Fruit fly (Drosophila melanogaster) whole organism, embryonic: ENCODE measurements around the gene TFAM.

Experiments
- BEAF-32 ChIP-seq: fragments of 200-800 bp; sonication (Bioruptor generic); optimal IDR thresholded peaks from 3 replicates; lab custom pipeline; 2017; ENCODE audit warnings: missing biosample characterization, missing genetic modification characterization, mild to moderate bottlenecking, moderate library complexity, missing genetic modification reagents
- CG10147 ChIP-seq: fragments of 200-800 bp; sonication (Bioruptor generic); optimal IDR thresholded peaks from 2 replicates; lab custom pipeline; 2019; ENCODE audit warnings: missing biosample characterization, mild to moderate bottlenecking, missing genetic modification characterization, moderate library complexity
- CG13287 ChIP-seq: fragments of 200-800 bp; sonication (Bioruptor generic); IDR thresholded peaks from 2 replicates; pipeline ENCODE4 v1.3.6; 2022; ENCODE audit warnings: missing biosample characterization, missing genetic modification characterization; ENCODE audit not compliant: partially characterized antibody
- CG1603 ChIP-seq: fragments of 200-800 bp; sonication (Bioruptor generic); optimal IDR thresholded peaks from 2 replicates; lab custom pipeline; 2019; ENCODE audit warnings: missing biosample characterization, mild to moderate bottlenecking, missing genetic modification characterization, moderate library complexity
- CG16779 ChIP-seq: fragments of 200-800 bp; sonication (Bioruptor generic); IDR thresholded peaks from 2 replicates; pipeline ENCODE4 v1.3.6; 2022; ENCODE audit warnings: missing biosample characterization, missing genetic modification characterization
- CG16863 ChIP-seq: fragments of 200-800 bp; sonication (Bioruptor generic); optimal IDR thresholded peaks from 3 replicates; lab custom pipeline; 2016; ENCODE audit warnings: missing biosample characterization, missing genetic modification characterization
- CG17328 ChIP-seq: fragments of 200-800 bp; sonication (Bioruptor generic); IDR thresholded peaks from 2 replicates; pipeline ENCODE4 v1.3.6; 2022; ENCODE audit warnings: missing biosample characterization, missing genetic modification characterization
- CG17361 ChIP-seq: fragments of 200-800 bp; sonication (Bioruptor generic); IDR thresholded peaks from 3 replicates; pipeline ENCODE4 v1.3.6; 2022; ENCODE audit warnings: missing biosample characterization, missing genetic modification characterization
- CG2202 ChIP-seq: fragments of 200-800 bp; sonication (Bioruptor generic); optimal IDR thresholded peaks from 2 replicates; lab custom pipeline; 2018; ENCODE audit warnings: missing biosample characterization, mild to moderate bottlenecking, missing genetic modification characterization
- CG32532 ChIP-seq: fragments of 200-800 bp; sonication (Bioruptor generic); IDR thresholded peaks from 2 replicates; pipeline ENCODE4 v1.3.6; 2022; ENCODE audit warnings: missing biosample characterization, missing genetic modification characterization
- CG4404 ChIP-seq: fragments of 200-800 bp; sonication (Bioruptor generic); IDR thresholded peaks from 2 replicates; pipeline ENCODE4 v1.3.6; 2022; ENCODE audit warnings: missing biosample characterization, missing genetic modification characterization
- CG5180 ChIP-seq: fragments of 200-800 bp; sonication (Bioruptor generic); optimal IDR thresholded peaks from 3 replicates; lab custom pipeline; 2017; ENCODE audit warnings: missing biosample characterization, missing genetic modification characterization, mild to moderate bottlenecking, moderate library complexity, missing genetic modification reagents
- CG6254 ChIP-seq: fragments of 200-800 bp; sonication (Bioruptor generic); optimal IDR thresholded peaks from 3 replicates; lab custom pipeline; 2017; ENCODE audit warnings: mild to moderate bottlenecking, missing biosample characterization, missing genetic modification reagents, missing genetic modification characterization
- CG6683 ChIP-seq: fragments of 200-800 bp; sonication (Bioruptor generic); optimal IDR thresholded peaks from 2 replicates; lab custom pipeline; 2017; ENCODE audit warnings: missing biosample characterization, mild to moderate bottlenecking, missing genetic modification characterization, missing genetic modification reagents
- CG6765 ChIP-seq: fragments of 200-800 bp; sonication (Bioruptor generic); optimal IDR thresholded peaks from 3 replicates; lab custom pipeline; 2017; ENCODE audit warnings: missing biosample characterization, mild to moderate bottlenecking, missing genetic modification characterization
- CG7271 ChIP-seq: fragments of 200-800 bp; sonication (Bioruptor generic); optimal IDR thresholded peaks from 2 replicates; lab custom pipeline; 2018; ENCODE audit warnings: missing biosample characterization, mild to moderate bottlenecking, missing genetic modification characterization, moderate library complexity
- CG7372 ChIP-seq: fragments of 200-800 bp; sonication (Bioruptor generic); IDR thresholded peaks from 2 replicates; pipeline ENCODE4 v1.3.6; 2022; ENCODE audit warnings: missing biosample characterization, missing genetic modification characterization
- CG7963 ChIP-seq: fragments of 200-800 bp; sonication (Bioruptor generic); IDR thresholded peaks from 3 replicates; pipeline ENCODE4 v1.3.6; 2022; ENCODE audit warnings: missing biosample characterization, missing genetic modification characterization; ENCODE audit not compliant: partially characterized antibody
- CG9437 ChIP-seq: fragments of 200-800 bp; sonication (Bioruptor generic); optimal IDR thresholded peaks from 2 replicates; lab custom pipeline; 2018; ENCODE audit warnings: missing biosample characterization, mild to moderate bottlenecking, missing genetic modification characterization
- Doc2 ChIP-seq: fragments of 200-800 bp; sonication (Bioruptor generic); IDR thresholded peaks from 2 replicates; pipeline ENCODE4 v1.3.6; 2022; ENCODE audit warnings: missing biosample characterization, missing genetic modification characterization
- Doc3 ChIP-seq: fragments of 200-800 bp; sonication (Bioruptor generic); IDR thresholded peaks from 3 replicates; pipeline ENCODE4 v1.3.6; 2022; ENCODE audit warnings: missing biosample characterization, missing genetic modification characterization; ENCODE audit not compliant: partially characterized antibody
- Dref ChIP-seq: fragments of 200-800 bp; sonication (Bioruptor generic); IDR thresholded peaks from 2 replicates; pipeline ENCODE4 v1.3.6; 2022; ENCODE audit warnings: missing biosample characterization, missing genetic modification characterization
- Ets97D ChIP-seq: fragments of 200-800 bp; sonication (Bioruptor generic); optimal IDR thresholded peaks from 3 replicates; lab custom pipeline; 2016; ENCODE audit warnings: missing biosample characterization, missing genetic modification characterization
- Fer1 ChIP-seq: fragments of 200-800 bp; sonication (Bioruptor generic); optimal IDR thresholded peaks from 2 replicates; lab custom pipeline; 2017; ENCODE audit warnings: missing biosample characterization, mild to moderate bottlenecking, missing genetic modification characterization
- Gug ChIP-seq: fragments of 200-800 bp; sonication (Bioruptor generic); IDR thresholded peaks from 4 replicates; pipeline ENCODE4 v1.3.6; 2022; ENCODE audit warnings: missing biosample characterization, missing genetic modification characterization
- HLH4C ChIP-seq: fragments of 200-800 bp; sonication (Bioruptor generic); IDR thresholded peaks from 3 replicates; pipeline ENCODE4 v1.3.6; 2022; ENCODE audit warnings: missing biosample characterization, missing genetic modification characterization; ENCODE audit not compliant: partially characterized antibody
- Hr3 ChIP-seq: fragments of 200-800 bp; sonication (Bioruptor generic); optimal IDR thresholded peaks from 3 replicates; lab custom pipeline; 2016; ENCODE audit warnings: missing biosample characterization, missing genetic modification characterization
- Hr39 ChIP-seq: fragments of >200 bp; optimal IDR thresholded peaks from 2 replicates; lab custom pipeline; 2017
- Jarid2 ChIP-seq: fragments of 200-800 bp; sonication (Bioruptor generic); optimal IDR thresholded peaks from 3 replicates; lab custom pipeline; 2017; ENCODE audit warnings: mild to moderate bottlenecking, missing biosample characterization, missing genetic modification reagents, missing genetic modification characterization
- Kr ChIP-seq: fragments of 200-800 bp; sonication (Bioruptor generic); optimal IDR thresholded peaks from 2 replicates; lab custom pipeline; 2017; ENCODE audit warnings: missing biosample characterization, mild to moderate bottlenecking, missing genetic modification characterization
- Mad ChIP-seq: fragments of 200-800 bp; sonication (Bioruptor generic); optimal IDR thresholded peaks from 2 replicates; lab custom pipeline; 2016; ENCODE audit warnings: missing biosample characterization, missing genetic modification characterization
- Max ChIP-seq: fragments of 200-800 bp; sonication (Bioruptor generic); optimal IDR thresholded peaks from 2 replicates; lab custom pipeline; 2016; ENCODE audit warnings: missing biosample characterization, mild to moderate bottlenecking, missing genetic modification characterization
- Ravus ChIP-seq: fragments of 200-800 bp; sonication (Bioruptor generic); IDR thresholded peaks from 2 replicates; pipeline ENCODE4 v1.3.6; 2022; ENCODE audit warnings: missing biosample characterization, missing genetic modification characterization
- Sry-β ChIP-seq: fragments of 200-800 bp; sonication (Bioruptor generic); optimal IDR thresholded peaks from 2 replicates; lab custom pipeline; 2018; ENCODE audit warnings: missing biosample characterization, mild to moderate bottlenecking, missing genetic modification characterization, moderate library complexity
- Tbp ChIP-seq: fragments of >200 bp; optimal IDR thresholded peaks from 2 replicates; lab custom pipeline; 2018; ENCODE audit warnings: missing biosample characterization, missing genetic modification characterization
- Vsx1 ChIP-seq: fragments of 200-800 bp; sonication (Bioruptor generic); optimal IDR thresholded peaks from 2 replicates; lab custom pipeline; 2017; ENCODE audit warnings: missing biosample characterization, mild to moderate bottlenecking, missing genetic modification characterization, missing genetic modification reagents
- abd-A ChIP-seq: fragments of 200-800 bp; sonication (Bioruptor generic); optimal IDR thresholded peaks from 3 replicates; lab custom pipeline; 2019; ENCODE audit warnings: missing biosample characterization, mild to moderate bottlenecking, missing genetic modification characterization, moderate library complexity
- bbx ChIP-seq: fragments of 200-800 bp; sonication (Bioruptor generic); IDR thresholded peaks from 2 replicates; pipeline ENCODE4 v1.3.6; 2022; ENCODE audit warnings: missing biosample characterization, missing genetic modification characterization; ENCODE audit not compliant: partially characterized antibody
- cg ChIP-seq: fragments of 200-800 bp; sonication (Bioruptor generic); optimal IDR thresholded peaks from 3 replicates; lab custom pipeline; 2019; ENCODE audit warnings: missing biosample characterization, mild to moderate bottlenecking, missing genetic modification characterization, moderate library complexity
- chif ChIP-seq, 2 experiments: fragments of 200-800 bp; sonication (Bioruptor generic); optimal IDR thresholded peaks; 3 replicates each; lab custom pipeline; 2016; ENCODE audit warnings: missing biosample characterization in 2 of 2, missing genetic modification characterization in 2 of 2
- dan ChIP-seq: fragments of 200-800 bp; sonication (Bioruptor generic); IDR thresholded peaks from 2 replicates; pipeline ENCODE4 v1.3.6; 2022; ENCODE audit warnings: missing biosample characterization, missing genetic modification characterization
- lab ChIP-seq: fragments of 200-800 bp; sonication (Bioruptor generic); optimal IDR thresholded peaks from 3 replicates; lab custom pipeline; 2017; ENCODE audit warnings: missing biosample characterization, missing genetic modification characterization, mild to moderate bottlenecking, moderate library complexity, missing genetic modification reagents
- p53 ChIP-seq: fragments of 200-800 bp; sonication (Bioruptor generic); optimal IDR thresholded peaks from 2 replicates; lab custom pipeline; 2016; ENCODE audit warnings: missing biosample characterization, missing genetic modification characterization
- peb ChIP-seq: fragments of 200-800 bp; sonication (Bioruptor generic); IDR thresholded peaks from 2 replicates; pipeline ENCODE4 v1.3.6; 2022; ENCODE audit warnings: missing biosample characterization, missing genetic modification characterization
- sens ChIP-seq: fragments of 200-800 bp; sonication (Bioruptor generic); peaks from one replicate; lab custom pipeline; 2016; ENCODE audit warnings: missing biosample characterization, missing genetic modification characterization
- sima ChIP-seq: fragments of 200-800 bp; sonication (Bioruptor generic); optimal IDR thresholded peaks from 2 replicates; lab custom pipeline; 2016; ENCODE audit warnings: missing biosample characterization, missing genetic modification characterization
- toy ChIP-seq: fragments of 200-800 bp; sonication (Bioruptor generic); IDR thresholded peaks from 2 replicates; pipeline ENCODE4 v1.3.6; 2022; ENCODE audit warnings: missing biosample characterization, missing genetic modification characterization
- ttk ChIP-seq: fragments of 200-800 bp; sonication (Bioruptor generic); IDR thresholded peaks from 2 replicates; pipeline ENCODE4 v2.1.2; 2022; ENCODE audit warnings: missing biosample characterization, missing genetic modification characterization
- usp ChIP-seq: fragments of >200 bp; optimal IDR thresholded peaks from 2 replicates; lab custom pipeline; 2017; ENCODE audit warnings: missing biosample characterization, missing genetic modification characterization
- wor ChIP-seq: fragments of 200-800 bp; sonication (Bioruptor generic); IDR thresholded peaks from 2 replicates; pipeline ENCODE4 v1.3.6; 2022; ENCODE audit warnings: missing biosample characterization, missing genetic modification characterization

TFAM gene

DNA sequence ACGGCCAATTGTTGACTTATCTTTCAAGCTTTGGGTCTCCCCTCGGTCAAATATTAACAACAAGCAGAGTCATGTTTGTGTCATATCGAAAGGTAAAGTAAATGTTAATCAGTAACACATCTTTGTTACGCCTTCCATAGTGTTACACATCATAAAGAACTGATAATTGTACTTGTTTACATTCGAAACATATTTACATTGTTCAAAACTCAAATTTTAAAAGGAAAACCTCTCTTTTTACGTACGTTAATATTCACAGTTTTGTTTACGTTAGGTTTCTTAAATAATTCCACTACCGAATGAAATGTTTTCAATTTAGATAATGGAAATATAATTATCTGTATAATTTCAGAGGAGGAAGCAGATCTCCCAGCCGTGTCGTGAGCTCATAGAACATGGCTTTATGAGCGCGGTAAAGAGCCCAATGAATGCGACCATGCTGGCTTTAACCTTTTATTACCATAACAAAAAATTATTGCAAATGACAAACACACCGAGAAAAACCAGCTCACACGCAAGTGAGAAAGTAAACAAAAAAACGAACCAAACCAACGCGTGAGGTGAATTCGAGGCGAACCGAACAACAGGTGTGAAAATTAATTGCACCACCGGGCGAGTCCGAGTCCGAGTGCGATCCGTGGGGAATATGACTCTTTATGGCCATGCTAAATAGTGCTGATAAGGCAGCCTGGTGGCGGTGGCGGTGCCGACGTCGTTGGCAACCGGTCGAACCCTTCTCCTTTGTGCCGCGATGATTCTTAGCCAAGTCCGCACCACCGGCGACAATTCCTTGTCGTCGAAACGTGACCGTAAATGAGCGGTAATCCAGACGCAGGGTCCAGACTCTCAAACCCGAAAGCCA lies 34.3 kb downstream of the TFAM start (continued):
- TF ChIP-seq CG9437 (no peak), CG5180 (GFP tag; lab: Kevin White, UChicago) (no peak), CG7372 (GFP tag; lab: Robert Waterston, UW) (no peak), bbx (GFP tag; lab: Robert Waterston, UW) (no peak), sima (GFP tag; lab: Kevin White, UChicago) (no peak), CG6765 (GFP tag; lab: Kevin White, UChicago) (no peak), CG6683 (no peak), CG17361 (peak; percentile 42; the same call in 2 of the 3 replicates), CG10147 (GFP tag; lab: Kevin White, UChicago) (no peak), peb (GFP tag; lab: Robert Waterston, UW) (no peak), CG7963 (no peak), sens (GFP tag; lab: Kevin White, UChicago) (peak; percentile 84), CG6254 (peak; percentile 20), Jarid2 (GFP tag; lab: Kevin White, UChicago) (no peak), dan (GFP tag; lab: Robert Waterston, UW) (no peak), cg (GFP tag; lab: Kevin White, UChicago) (no peak), CG13287 (no peak), Ravus (GFP tag; lab: Robert Waterston, UW) (no peak), Vsx1 (GFP tag; lab: Kevin White, UChicago) (peak; percentile 54), Mad (GFP tag; lab: Kevin White, UChicago) (no peak), BEAF-32 (GFP tag; lab: Kevin White, UChicago) (no peak), CG32532 (no peak), abd-A (no peak), p53 (GFP tag; lab: Kevin White, UChicago) (no peak), wor (GFP tag; lab: Robert Waterston, UW) (no peak), Gug (GFP tag; lab: Robert Waterston, UW) (no peak), usp (no peak), CG4404 (GFP tag; lab: Robert Waterston, UW) (no peak), chif (GFP tag; optimal IDR thresholded peaks at IDR 0.05; lab: Kevin White, UChicago) (peak; percentile 14 to 46), CG16779 (no peak), Sry-β (GFP tag; lab: Kevin White, UChicago) (no peak), Dref (GFP tag; lab: Robert Waterston, UW) (no peak), HLH4C (no peak), Ets97D (no peak), Hr39 (lab: Kevin White, UChicago) (no peak), CG7271 (tag; lab: Kevin White, UChicago) (no peak), Max (GFP tag; lab: Kevin White, UChicago) (no peak), Hr3 (GFP tag; lab: Kevin White, UChicago) (no peak), toy (no peak), Doc2 (no peak), Doc3 (GFP tag; lab: Robert Waterston, UW) (no peak), lab (GFP tag; lab: Kevin White, UChicago) (peak; percentile 7), Tbp (GFP tag; lab: Kevin White, UChicago) (no peak), CG2202 (peak; percentile 77), CG1603 (tag; lab: Kevin White, UChicago) (peak; percentile 48), Fer1 (peak; percentile 4), CG16863 (GFP tag; lab: Kevin White, UChicago) (no peak), ttk (no peak), Kr (GFP tag; lab: Kevin White, UChicago) (peak; percentile 74), CG17328 (GFP tag; lab: Robert Waterston, UW) (no peak)
